Worm (Caenorhabditis elegans) whole organism, L4 larva: Measurements from ENCODE around the gene mrps-18A.
"Not testable (repeated sequence)": the region's sequence is repeated elsewhere in the genome, so short reads cannot be mapped to it uniquely, and the experiment has no call there.

Experiments used
- F49E8.2 ChIP-seq: sonication (generic microtip); optimal IDR thresholded peaks from 2 replicates; lab custom pipeline; 2016; ENCODE audit warnings: missing compliant biosample characterization, mild to moderate bottlenecking, missing genetic modification characterization, borderline replicate concordance
- R02D3.7 ChIP-seq: fragments of 150-350 bp; sonication (generic microtip); optimal IDR thresholded peaks from 3 replicates; lab custom pipeline; 2014; ENCODE audit warnings: missing biosample characterization, missing genetic modification characterization
- ZK546.5 ChIP-seq, 2 experiments: sonication (generic microtip); optimal IDR thresholded peaks; 2 replicates each; lab custom pipeline; 2017; ENCODE audit warnings: missing biosample characterization in 2 of 2, missing genetic modification characterization in 2 of 2
- fkh-10 ChIP-seq: fragments of 150-350 bp; optimal IDR thresholded peaks from 2 replicates; lab custom pipeline; 2014; ENCODE audit warnings: missing biosample characterization, missing genetic modification reagents, missing genetic modification characterization
- mxl-3 ChIP-seq: fragments of 200-800 bp; sonication (Bioruptor generic); optimal IDR thresholded peaks from 2 replicates; lab custom pipeline; 2018; ENCODE audit warnings: mild to moderate bottlenecking, missing genetic modification characterization, missing compliant biosample characterization
- nhr-11 ChIP-seq: fragments of 150-350 bp; optimal IDR thresholded peaks from 2 replicates; lab custom pipeline; 2014; ENCODE audit warnings: missing biosample characterization, missing genetic modification characterization
- rbr-2 ChIP-seq: sonication (generic microtip); optimal IDR thresholded peaks from 2 replicates; lab custom pipeline; 2016; ENCODE audit warnings: missing genotype, missing genetic modification characterization, missing compliant biosample characterization
- unc-39 ChIP-seq: sonication (generic microtip); optimal IDR thresholded peaks from 2 replicates; lab custom pipeline; 2017; ENCODE audit warnings: missing biosample characterization, missing genetic modification characterization
- unc-62 ChIP-seq, 3 experiments: fragments of 150-350 bp in 1 of 3; sonication (generic microtip); optimal IDR thresholded peaks in 2 of 3; peaks in 1 of 3; 1 replicate in 1 of 3; 2 replicates in 2 of 3; lab custom pipeline; 2014 to 2017; ENCODE audit warnings: missing biosample characterization in 3 of 3, missing genetic modification characterization in 3 of 3, missing genetic modification reagents in 3 of 3, missing genotype in 1 of 3
- zag-1 ChIP-seq: fragments of 150-350 bp; optimal IDR thresholded peaks from 2 replicates; lab custom pipeline; 2014; ENCODE audit warnings: missing biosample characterization, missing genetic modification characterization

DNA sequence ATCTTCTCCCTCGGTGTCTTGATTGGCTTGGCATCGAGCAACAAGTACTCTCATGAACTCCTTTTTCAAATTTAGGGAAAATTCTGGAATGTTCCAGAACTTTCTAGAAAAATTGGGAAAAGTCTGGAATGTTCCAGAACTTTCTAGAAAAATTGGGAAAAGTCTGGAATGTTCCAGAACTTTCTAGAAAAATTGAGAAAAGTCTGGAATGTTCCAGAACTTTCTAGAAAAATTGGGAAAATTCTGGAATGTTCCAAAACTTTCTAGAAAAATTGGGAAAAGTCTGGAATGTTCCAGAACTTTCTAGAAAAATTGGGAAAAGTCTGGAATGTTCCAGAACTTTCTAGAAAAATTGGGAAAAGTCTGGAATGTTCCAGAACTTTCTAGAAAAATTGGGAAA, 12.6 kb upstream of the mrps-18A start, which contains the start of gene ZC262.7:
- not testable (repeated sequence) for TF ChIP-seq ZK546.5 (tag; optimal IDR thresholded peaks at IDR 0.05; lab: Kevin White, UChicago); nhr-11 (tag; lab: Kevin White, UChicago); R02D3.7 (tag; lab: Kevin White, UChicago); unc-62 (GFP tag; optimal IDR thresholded peaks at IDR 0.05 in 1 of 2; lab: Kevin White, UChicago); unc-62 (tag; optimal IDR thresholded peaks at IDR 0.05; lab: Kevin White, UChicago); unc-39 (tag; lab: Kevin White, UChicago); fkh-10 (GFP tag; lab: Kevin White, UChicago); zag-1 (tag; lab: Kevin White, UChicago); rbr-2 (tag; lab: Kevin White, UChicago); F49E8.2; mxl-3
